Worm (Caenorhabditis elegans): ENCODE data around the gene C31H1.2.

Gene C31H1.2

ce11 chrIV:5820056-5820799 is 29.1 kb downstream of the C31H1.2 start:
- no peak for TF ChIP-seq T23F11.4 (GFP tag; optimal IDR thresholded peaks at IDR 0.05)
- TF ChIP-seq ztf-16 (tag; optimal IDR thresholded peaks at IDR 0.05), result no peak
- TF ChIP-seq ceh-30 (tag; optimal IDR thresholded peaks at IDR 0.05), result no peak
- no peak for TF ChIP-seq hlh-6 (tag; optimal IDR thresholded peaks at IDR 0.05)
- peak; percentile 93 for TF ChIP-seq unc-55 (GFP tag; optimal IDR thresholded peaks at IDR 0.05)
- TF ChIP-seq rnt-1 (tag; optimal IDR thresholded peaks at IDR 0.05), result peak; percentile 27
- no peak for TF ChIP-seq hlh-15 (tag; optimal IDR thresholded peaks at IDR 0.05)
- no peak for TF ChIP-seq madf-2 (tag; optimal IDR thresholded peaks at IDR 0.05)
- TF ChIP-seq ama-1 (optimal IDR thresholded peaks at IDR 0.05), result no peak
- no peak for TF ChIP-seq hlh-8 (tag; optimal IDR thresholded peaks at IDR 0.05)
- TF ChIP-seq ref-2 (tag; optimal IDR thresholded peaks at IDR 0.05), result no peak
- no peak for TF ChIP-seq sox-2 (GFP tag; IDR thresholded peaks at IDR 0.05)
- no peak for TF ChIP-seq hlh-30 (tag; optimal IDR thresholded peaks at IDR 0.05; ENCODE audit: insufficient read depth)
- no peak for TF ChIP-seq pros-1 (tag; optimal IDR thresholded peaks at IDR 0.05)
- no peak for TF ChIP-seq hlh-13 (GFP tag; optimal IDR thresholded peaks at IDR 0.05)

ce11 chrIV:5820953-5821352 is 29.9 kb downstream of the C31H1.2 start:
- TF ChIP-seq unc-55 (GFP tag; optimal IDR thresholded peaks at IDR 0.05) (peak; percentile 76), pat-9 (tag; optimal IDR thresholded peaks at IDR 0.05) (no peak)

- peak; percentile 4 for TF ChIP-seq ceh-18 (tag; optimal IDR thresholded peaks at IDR 0.05)
- TF ChIP-seq ref-2 (tag; optimal IDR thresholded peaks at IDR 0.05), result no peak
- TF ChIP-seq hlh-30 (tag; optimal IDR thresholded peaks at IDR 0.05; ENCODE audit: insufficient read depth), result peak; percentile 11
- peak; percentile 66 for TF ChIP-seq unc-42 (tag; optimal IDR thresholded peaks at IDR 0.05)
Measured at ce11 chrIV:5821997-5822396, 30.9 kb downstream of the C31H1.2 start.

DNA sequence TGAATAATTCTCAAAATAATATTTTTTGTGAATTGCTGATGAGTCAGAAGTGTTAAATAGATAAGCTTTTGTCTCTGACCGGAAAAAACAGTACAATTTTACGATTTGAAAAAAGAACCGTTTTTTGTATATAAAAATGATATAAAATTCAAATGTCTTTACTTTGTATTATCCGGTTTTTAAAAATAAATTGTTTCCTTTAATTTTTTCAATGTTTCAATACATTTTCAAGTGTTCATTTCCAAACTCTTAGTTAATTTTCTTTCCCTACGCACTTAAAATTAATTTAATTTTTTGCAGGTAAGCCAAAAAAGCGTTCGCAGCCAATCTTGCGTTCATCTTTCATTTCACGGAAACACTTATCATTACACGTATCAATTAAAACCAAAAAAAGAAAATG is 33.4 kb downstream of the C31H1.2 start, which contains the start of gene egal-1:
Gene egal-1, plus strand, starts transcription at position 301 of the 400 bp plus-strand sequence.
- TF ChIP-seq pros-1 (tag; optimal IDR thresholded peaks at IDR 0.05) (no peak), ama-1 (optimal IDR thresholded peaks at IDR 0.05) (no peak), ceh-30 (tag; optimal IDR thresholded peaks at IDR 0.05) (no peak), ztf-16 (tag; optimal IDR thresholded peaks at IDR 0.05) (no peak), dmd-4 (tag; optimal IDR thresholded peaks at IDR 0.05; ENCODE audit: borderline replicate concordance) (no peak), rnt-1 (tag; optimal IDR thresholded peaks at IDR 0.05) (no peak), sox-4 (tag; optimal IDR thresholded peaks at IDR 0.05) (no peak), elt-4 (tag; optimal IDR thresholded peaks at IDR 0.05) (no peak)

DNA sequence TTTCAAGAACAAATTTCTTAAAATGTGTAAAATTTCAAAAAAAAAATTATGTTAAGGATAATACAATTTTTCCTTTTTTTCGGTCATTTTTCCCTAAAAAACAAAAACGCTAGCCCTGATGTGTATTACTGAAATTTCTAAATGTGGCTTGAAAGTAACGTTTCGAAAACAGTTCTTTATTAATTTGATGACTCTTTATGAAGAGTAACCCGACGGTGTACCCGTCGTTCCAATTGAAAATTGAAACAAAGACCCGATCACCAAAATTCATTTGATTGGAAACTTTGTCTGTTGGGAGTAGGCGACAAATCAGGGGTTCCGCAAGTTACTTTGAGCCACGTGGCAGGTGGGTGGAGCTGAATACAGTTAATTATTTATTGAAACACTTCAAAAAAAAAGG is 41.7 kb downstream of the C31H1.2 start:
- TF ChIP-seq zip-5 (tag; optimal IDR thresholded peaks at IDR 0.05) (no peak), ceh-2 (tag; optimal IDR thresholded peaks at IDR 0.05) (no peak), Y22D7AL.16 (tag; optimal IDR thresholded peaks at IDR 0.05) (no peak), pag-3 (tag; optimal IDR thresholded peaks at IDR 0.05; ENCODE audit: borderline replicate concordance) (no peak), unc-55 (GFP tag; optimal IDR thresholded peaks at IDR 0.05) (no peak), elt-2 (tag; optimal IDR thresholded peaks at IDR 0.05) (no peak), dve-1 (tag; optimal IDR thresholded peaks at IDR 0.05) (no peak), odd-2 (tag; optimal IDR thresholded peaks at IDR 0.05) (no peak), pha-2 (tag; optimal IDR thresholded peaks at IDR 0.05) (no peak), ceh-45 (GFP tag; IDR thresholded peaks at IDR 0.05) (no peak), pqm-1 (tag; optimal IDR thresholded peaks at IDR 0.05) (no peak), rnt-1 (tag; optimal IDR thresholded peaks at IDR 0.05) (no peak), ceh-19 (GFP tag; optimal IDR thresholded peaks at IDR 0.05) (no peak)

Data from whole organism, late embryonic.